Worm (Caenorhabditis elegans) whole organism, L2 larva: Measurements from ENCODE around the gene T25D10.1.
A peak's percentile ranks its signal among the peaks of the same experiment; 100 is the strongest.

ENCODE experiments used
- crh-2 ChIP-seq: sonication (generic microtip); optimal IDR thresholded peaks from 2 replicates; lab custom pipeline; 2017; ENCODE audit warnings: missing biosample characterization, missing genetic modification characterization
- elt-3 ChIP-seq: sonication (generic microtip); optimal IDR thresholded peaks from 2 replicates; lab custom pipeline; 2017; ENCODE audit warnings: missing biosample characterization, missing genetic modification characterization
- lin-11 ChIP-seq: fragments of 150-350 bp; sonication (generic microtip); optimal IDR thresholded peaks from 2 replicates; lab custom pipeline; 2014; ENCODE audit warnings: missing biosample characterization, missing genetic modification characterization, inconsistent platforms, mixed read lengths
- lin-39 ChIP-seq: fragments of 150-350 bp; optimal IDR thresholded peaks from 2 replicates; lab custom pipeline; 2014; ENCODE audit warnings: missing biosample characterization, missing genetic modification reagents, missing genetic modification characterization
- mdl-1 ChIP-seq, 2 experiments: fragments of 150-350 bp in 1 of 2; sonication (generic microtip) in 1 of 2; optimal IDR thresholded peaks; 2 replicates each; lab custom pipeline; 2017; ENCODE audit warnings: missing biosample characterization in 2 of 2, missing genetic modification characterization in 2 of 2
- nhr-129 ChIP-seq: fragments of 150-350 bp; optimal IDR thresholded peaks from 2 replicates; lab custom pipeline; 2014; ENCODE audit warnings: missing biosample characterization, missing genetic modification characterization
- nhr-237 ChIP-seq: fragments of 150-350 bp; optimal IDR thresholded peaks from 2 replicates; lab custom pipeline; 2014; ENCODE audit warnings: missing biosample characterization, missing genetic modification characterization
- nhr-6 ChIP-seq: fragments of 150-350 bp; optimal IDR thresholded peaks from 2 replicates; lab custom pipeline; 2014; ENCODE audit warnings: missing biosample characterization, missing genetic modification characterization
- nhr-77 ChIP-seq: fragments of 150-350 bp; optimal IDR thresholded peaks from 2 replicates; lab custom pipeline; 2014; ENCODE audit warnings: missing biosample characterization, missing genetic modification characterization
- skn-1 ChIP-seq: sonication (generic microtip); optimal IDR thresholded peaks from 2 replicates; lab custom pipeline; 2017; ENCODE audit warnings: missing biosample characterization, missing genetic modification characterization
- snpc-4 ChIP-seq: fragments of 150-350 bp; optimal IDR thresholded peaks from 2 replicates; lab custom pipeline; 2014; ENCODE audit warnings: missing biosample characterization, missing genetic modification characterization

DNA sequence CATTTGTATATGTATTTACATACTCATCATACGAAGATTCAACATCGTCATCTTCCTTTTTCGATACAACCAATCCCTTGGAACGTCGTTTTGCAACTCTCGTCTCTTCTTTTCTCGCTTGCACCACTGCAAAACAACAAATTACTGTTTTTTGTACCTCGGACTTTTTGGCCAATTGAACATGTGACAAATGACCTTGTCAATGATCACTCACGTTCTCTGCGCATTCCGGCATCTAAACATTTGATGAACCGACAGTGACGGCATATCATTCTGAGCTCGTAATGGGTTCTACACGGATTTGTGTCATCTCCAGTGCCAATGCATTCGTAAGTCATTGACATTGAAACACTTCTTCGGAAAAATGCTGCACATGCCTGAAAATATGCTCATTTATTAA lies 45.0 kb downstream of the T25D10.1 start:
- no peak for TF ChIP-seq mdl-1 (tag; optimal IDR thresholded peaks at IDR 0.05; lab: Kevin White, UChicago)
- no peak for TF ChIP-seq crh-2
- TF ChIP-seq snpc-4 (tag; lab: Kevin White, UChicago): no peak
- no peak for TF ChIP-seq lin-39
- no peak for TF ChIP-seq nhr-237 (tag; lab: Kevin White, UChicago)
- TF ChIP-seq skn-1 (tag; lab: Kevin White, UChicago): no peak
- no peak for TF ChIP-seq lin-11 (tag; lab: Kevin White, UChicago)
- TF ChIP-seq nhr-6 (tag; lab: Kevin White, UChicago): no peak
- no peak for TF ChIP-seq elt-3
- TF ChIP-seq nhr-77 (tag; lab: Kevin White, UChicago): no peak
- peak; percentile 37 for TF ChIP-seq nhr-129 (tag; lab: Kevin White, UChicago)
